Worm (Caenorhabditis elegans) whole organism, L1 larva: ENCODE measurements around the gene C36E8.4.

ENCODE experiments used
- C16A3.4 ChIP-seq: fragments of 150-350 bp; optimal IDR thresholded peaks from 2 replicates; lab custom pipeline; 2014; ENCODE audit warnings: missing biosample characterization, missing genetic modification characterization
- F16B12.6 ChIP-seq: fragments of 150-350 bp; optimal IDR thresholded peaks from 2 replicates; lab custom pipeline; 2014; ENCODE audit warnings: missing biosample characterization, missing genetic modification characterization
- Y116A8C.19 ChIP-seq: sonication (generic microtip); optimal IDR thresholded peaks from 2 replicates; lab custom pipeline; 2016; ENCODE audit warnings: missing compliant biosample characterization, missing genetic modification characterization, borderline replicate concordance
- aly-2 ChIP-seq: fragments of 150-350 bp; optimal IDR thresholded peaks from 2 replicates; lab custom pipeline; 2014; ENCODE audit warnings: missing biosample characterization, missing genetic modification characterization
- ama-1 ChIP-seq: fragments of 150-350 bp; optimal IDR thresholded peaks from 2 replicates; lab custom pipeline; 2014
- ceh-63 ChIP-seq: fragments of 200-800 bp; sonication (Bioruptor generic); optimal IDR thresholded peaks from 2 replicates; lab custom pipeline; 2018; ENCODE audit warnings: mild to moderate bottlenecking, missing genetic modification characterization, missing compliant biosample characterization
- ceh-8 ChIP-seq: fragments of 200-800 bp; sonication (Bioruptor generic); optimal IDR thresholded peaks from 2 replicates; lab custom pipeline; 2018; ENCODE audit warnings: mild to moderate bottlenecking, missing genetic modification characterization, moderate library complexity, missing compliant biosample characterization
- ceh-82 ChIP-seq, 3 experiments: fragments of 150-350 bp in 1 of 3; sonication (generic microtip) in 2 of 3; optimal IDR thresholded peaks; 2 replicates each; lab custom pipeline; 2014 to 2017; ENCODE audit warnings: missing biosample characterization in 3 of 3, missing genetic modification characterization in 3 of 3
- ceh-88 ChIP-seq: fragments of 200-800 bp; sonication (Bioruptor generic); IDR thresholded peaks from 2 replicates; pipeline ENCODE4 v1.3.6; 2022; ENCODE audit warnings: missing genetic modification characterization, missing compliant biosample characterization
- ceh-90 ChIP-seq: sonication (generic microtip); optimal IDR thresholded peaks from 2 replicates; lab custom pipeline; 2016; ENCODE audit warnings: missing genetic modification characterization, missing compliant biosample characterization
- ces-1 ChIP-seq: fragments of 150-350 bp; optimal IDR thresholded peaks from 2 replicates; lab custom pipeline; 2014; ENCODE audit warnings: missing biosample characterization, missing genetic modification reagents, missing genetic modification characterization
- dsc-1 ChIP-seq: sonication (generic microtip); optimal IDR thresholded peaks from 2 replicates; lab custom pipeline; 2016; ENCODE audit warnings: mild to moderate bottlenecking, missing genetic modification characterization, missing compliant biosample characterization
- efl-1 ChIP-seq, 4 experiments: fragments of 150-350 bp; optimal IDR thresholded peaks in 3 of 4; peaks in 1 of 4; 1 replicate in 1 of 4; 2 replicates in 3 of 4; lab custom pipeline; 2014; ENCODE audit warnings: missing biosample characterization in 2 of 4, missing genetic modification characterization in 2 of 4, missing genetic modification reagents in 2 of 4
- efl-3 ChIP-seq: fragments of 200-800 bp; sonication (Bioruptor generic); optimal IDR thresholded peaks from 2 replicates; lab custom pipeline; 2018; ENCODE audit warnings: mild to moderate bottlenecking, missing genetic modification characterization, missing compliant biosample characterization
- egl-13 ChIP-seq: sonication (generic microtip); optimal IDR thresholded peaks from 2 replicates; lab custom pipeline; 2016; ENCODE audit warnings: missing genotype, missing genetic modification reagents, missing genetic modification characterization, missing compliant biosample characterization
- egl-27 ChIP-seq, 2 experiments: fragments of 150-350 bp in 1 of 2; sonication (generic microtip); optimal IDR thresholded peaks; 3 replicates each; lab custom pipeline; 2017 to 2018; ENCODE audit warnings: missing biosample characterization in 2 of 2, missing genetic modification characterization in 2 of 2, missing genetic modification reagents in 2 of 2
- elt-2 ChIP-seq: sonication (generic microtip); optimal IDR thresholded peaks from 2 replicates; lab custom pipeline; 2016; ENCODE audit warnings: missing genetic modification characterization, mild to moderate bottlenecking, inconsistent platforms, missing compliant biosample characterization, missing genetic modification reagents
- elt-3 ChIP-seq, 6 experiments: fragments of 150-350 bp in 1 of 6; sonication (generic microtip); optimal IDR thresholded peaks; 2 replicates each; lab custom pipeline; 2017 to 2018; ENCODE audit warnings: missing biosample characterization in 6 of 6, missing genetic modification characterization in 6 of 6, inconsistent platforms in 1 of 6
- fkh-4 ChIP-seq: sonication (generic microtip); optimal IDR thresholded peaks from 2 replicates; lab custom pipeline; 2016; ENCODE audit warnings: missing compliant biosample characterization, missing genetic modification characterization, borderline replicate concordance
- fkh-8 ChIP-seq: sonication (generic microtip); optimal IDR thresholded peaks from 2 replicates; lab custom pipeline; 2016; ENCODE audit warnings: mild to moderate bottlenecking, missing genetic modification characterization, missing compliant biosample characterization
- hlh-4 ChIP-seq: sonication (generic microtip); optimal IDR thresholded peaks from 2 replicates; lab custom pipeline; 2016; ENCODE audit warnings: mild to moderate bottlenecking, missing genetic modification characterization, missing compliant biosample characterization
- lin-13 ChIP-seq: fragments of 150-350 bp; optimal IDR thresholded peaks from 2 replicates; lab custom pipeline; 2014; ENCODE audit warnings: missing biosample characterization, missing genetic modification reagents, missing genetic modification characterization
- lin-14 ChIP-seq: fragments of 200-800 bp; sonication (Bioruptor generic); optimal IDR thresholded peaks from 2 replicates; lab custom pipeline; 2018; ENCODE audit warnings: mild to moderate bottlenecking, missing genetic modification characterization, moderate library complexity, missing compliant biosample characterization
- lin-15B ChIP-seq: fragments of 150-350 bp; sonication (generic microtip); optimal IDR thresholded peaks from 3 replicates; lab custom pipeline; 2014; ENCODE audit warnings: missing biosample characterization, missing genetic modification characterization
- lin-35 ChIP-seq, 2 experiments: fragments of 150-350 bp; optimal IDR thresholded peaks; 2 replicates each; lab custom pipeline; 2014; ENCODE audit warnings: missing biosample characterization in 2 of 2, missing genetic modification characterization in 2 of 2, missing genetic modification reagents in 2 of 2
- lin-39 ChIP-seq: fragments of 150-350 bp; optimal IDR thresholded peaks from 2 replicates; lab custom pipeline; 2014; ENCODE audit warnings: missing biosample characterization, missing genetic modification reagents, missing genetic modification characterization
- lsy-2 ChIP-seq, 2 experiments: fragments of 150-350 bp; optimal IDR thresholded peaks; 2 replicates each; lab custom pipeline; 2014; ENCODE audit warnings: missing biosample characterization in 2 of 2, missing genetic modification characterization in 2 of 2
- mdl-1 ChIP-seq, 2 experiments: fragments of 150-350 bp; optimal IDR thresholded peaks; 2 replicates each; lab custom pipeline; 2014 to 2017; ENCODE audit warnings: missing biosample characterization in 2 of 2, missing genetic modification characterization in 2 of 2, inconsistent platforms in 1 of 2
- nhr-237 ChIP-seq: fragments of 150-350 bp; optimal IDR thresholded peaks from 2 replicates; lab custom pipeline; 2014; ENCODE audit warnings: missing biosample characterization, missing genetic modification characterization
- nhr-47 ChIP-seq: sonication (generic microtip); optimal IDR thresholded peaks from 2 replicates; lab custom pipeline; 2016; ENCODE audit warnings: mild to moderate bottlenecking, missing genetic modification characterization, moderate library complexity, missing compliant biosample characterization
- nhr-71 ChIP-seq: sonication (generic microtip); optimal IDR thresholded peaks from 2 replicates; lab custom pipeline; 2016; ENCODE audit warnings: mild to moderate bottlenecking, missing genetic modification characterization, moderate library complexity, missing compliant biosample characterization
- nhr-77 ChIP-seq: fragments of 150-350 bp; optimal IDR thresholded peaks from 2 replicates; lab custom pipeline; 2014; ENCODE audit warnings: missing biosample characterization, missing genetic modification characterization
- nhr-90 ChIP-seq: sonication (generic microtip); optimal IDR thresholded peaks from 2 replicates; lab custom pipeline; 2016; ENCODE audit warnings: mild to moderate bottlenecking, missing genetic modification characterization, missing compliant biosample characterization; ENCODE audit not compliant: poor library complexity
- pag-3 ChIP-seq: sonication (generic microtip); optimal IDR thresholded peaks from 2 replicates; lab custom pipeline; 2017; ENCODE audit warnings: missing genetic modification characterization, mild to moderate bottlenecking, missing compliant biosample characterization, antibody characterized with exemption, borderline replicate concordance; ENCODE audit not compliant: insufficient read depth
- pax-3 ChIP-seq: fragments of 200-800 bp; sonication (Bioruptor generic); optimal IDR thresholded peaks from 2 replicates; lab custom pipeline; 2018; ENCODE audit warnings: mild to moderate bottlenecking, missing genetic modification characterization, moderate library complexity, missing compliant biosample characterization
- pqm-1 ChIP-seq: sonication (generic microtip); optimal IDR thresholded peaks from 3 replicates; lab custom pipeline; 2017; ENCODE audit warnings: missing biosample characterization, missing genetic modification characterization
- rnt-1 ChIP-seq: sonication (generic microtip); optimal IDR thresholded peaks from 2 replicates; lab custom pipeline; 2016; ENCODE audit warnings: mild to moderate bottlenecking, missing genetic modification characterization, moderate library complexity, missing compliant biosample characterization
- skn-1 ChIP-seq: fragments of 150-350 bp; optimal IDR thresholded peaks from 2 replicates; lab custom pipeline; 2014; ENCODE audit warnings: missing biosample characterization, missing genetic modification characterization
- sup-37 ChIP-seq: fragments of 200-800 bp; sonication (Bioruptor generic); optimal IDR thresholded peaks from 2 replicates; lab custom pipeline; 2018; ENCODE audit warnings: mild to moderate bottlenecking, missing genetic modification characterization, missing compliant biosample characterization
- tlp-1 ChIP-seq: fragments of 150-350 bp; optimal IDR thresholded peaks from 2 replicates; lab custom pipeline; 2014; ENCODE audit warnings: missing biosample characterization, missing genetic modification characterization
- unc-130 ChIP-seq: fragments of 150-350 bp; optimal IDR thresholded peaks from 2 replicates; lab custom pipeline; 2017; ENCODE audit warnings: missing biosample characterization, missing genetic modification characterization, inconsistent platforms
- unc-30 ChIP-seq: sonication (generic microtip); optimal IDR thresholded peaks from 2 replicates; lab custom pipeline; 2017; ENCODE audit warnings: missing biosample characterization, missing genetic modification characterization
- unc-98 ChIP-seq: fragments of 200-800 bp; sonication (Bioruptor generic); IDR thresholded peaks from 2 replicates; pipeline ENCODE4 v1.3.6; 2022; ENCODE audit warnings: missing genetic modification characterization, missing compliant biosample characterization
- vab-15 ChIP-seq: sonication (generic microtip); optimal IDR thresholded peaks from 2 replicates; lab custom pipeline; 2017; ENCODE audit warnings: missing genotype, mild to moderate bottlenecking, missing genetic modification characterization, missing compliant biosample characterization
- zag-1 ChIP-seq: fragments of 150-350 bp; optimal IDR thresholded peaks from 2 replicates; lab custom pipeline; 2014; ENCODE audit warnings: missing biosample characterization, missing genetic modification characterization

The C36E8.4 gene

ce11 chrIII:4018591-4019580, 6.8 kb downstream of the C36E8.4 start (continued):
- TF ChIP-seq ceh-8 (GFP tag; lab: Kevin White, UChicago) (no peak), hlh-4 (tag; lab: Kevin White, UChicago) (no peak), rnt-1 (tag; lab: Kevin White, UChicago) (peak; percentile 38), nhr-90 (tag; lab: Kevin White, UChicago) (no peak), unc-30 (tag; lab: Kevin White, UChicago) (no peak), unc-130 (tag; lab: Kevin White, UChicago) (peak; percentile 5), fkh-4 (no peak), ceh-88 (GFP tag; lab: Robert Waterston, UW) (no peak), pax-3 (tag; lab: Kevin White, UChicago) (no peak), unc-98 (GFP tag; lab: Robert Waterston, UW) (no peak), ama-1 (lab: Kevin White, UChicago) (no peak), lin-39 (tag; lab: Kevin White, UChicago) (no peak), nhr-77 (tag; lab: Kevin White, UChicago) (no peak), lin-14 (GFP tag; lab: Kevin White, UChicago) (peak; percentile 93), ceh-90 (tag; lab: Kevin White, UChicago) (no peak), skn-1 (tag; lab: Kevin White, UChicago) (no peak), nhr-71 (peak; percentile 11), ceh-82 (tag; optimal IDR thresholded peaks at IDR 0.05; lab: Kevin White, UChicago) (peak in 1 of 3 experiments; percentile 19), Y116A8C.19 (tag; lab: Kevin White, UChicago) (no peak), ceh-63 (GFP tag; lab: Kevin White, UChicago) (no peak), lin-35 (GFP tag; optimal IDR thresholded peaks at IDR 0.05; lab: Kevin White, UChicago) (peak in 1 of 2 experiments; percentile 2), elt-3 (tag; optimal IDR thresholded peaks at IDR 0.05; lab: Kevin White, UChicago) (no peak), nhr-237 (tag; lab: Kevin White, UChicago) (no peak), efl-3 (no peak), efl-1 (optimal IDR thresholded peaks at IDR 0.05; lab: Kevin White, UChicago) (peak in 1 of 2 experiments; percentile 20), efl-1 (GFP tag; optimal IDR thresholded peaks at IDR 0.05 in 1 of 2; lab: Kevin White, UChicago) (peak; percentile 13 to 62), vab-15 (tag; lab: Kevin White, UChicago) (no peak), elt-2 (tag; lab: Kevin White, UChicago) (peak; percentile 22), sup-37 (GFP tag; lab: Kevin White, UChicago) (no peak), pag-3 (tag; lab: Kevin White, UChicago) (no peak)
- TF ChIP-seq, all 84 proteins: peak for 19

DNA sequence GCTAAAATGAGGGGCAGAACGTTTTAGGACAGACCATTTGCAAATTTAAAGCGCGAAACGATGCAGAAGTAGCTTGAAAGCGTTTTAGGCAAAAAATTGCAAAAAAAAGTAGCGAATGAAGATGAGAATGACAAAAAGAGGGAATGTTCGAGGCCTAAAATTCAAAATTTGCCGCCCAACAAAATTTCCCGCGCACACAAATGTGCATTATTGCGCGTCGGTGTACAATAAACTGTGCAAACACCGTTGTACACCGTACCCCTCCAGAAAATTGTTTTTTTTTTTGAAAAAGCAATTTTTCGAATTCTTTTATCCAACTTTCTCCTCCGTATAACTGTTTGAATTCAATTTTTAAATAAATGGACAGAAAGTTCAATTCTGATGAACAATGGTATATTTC, 7.7 kb downstream of the C36E8.4 start, which contains the start of gene snpc-3.4:
Gene snpc-3.4, plus strand, starts transcription at position 237 of the 400 bp plus-strand sequence.
- peak; percentile 57 for TF ChIP-seq fkh-8 (tag; lab: Kevin White, UChicago)
- peak; percentile 81 for TF ChIP-seq C16A3.4 (tag; lab: Kevin White, UChicago)
- no peak for TF ChIP-seq ces-1 (GFP tag; lab: Kevin White, UChicago)
- TF ChIP-seq F16B12.6 (tag; lab: Kevin White, UChicago), result peak; percentile 96
- TF ChIP-seq dsc-1, result no peak
- TF ChIP-seq ceh-88 (GFP tag; lab: Robert Waterston, UW), result no peak
- peak; percentile 46 for TF ChIP-seq lin-13 (GFP tag; lab: Kevin White, UChicago)
- no peak for TF ChIP-seq egl-13 (tag; lab: Kevin White, UChicago)
- no peak for TF ChIP-seq pqm-1 (tag; lab: Kevin White, UChicago)
- peak; percentile 43 for TF ChIP-seq nhr-90 (tag; lab: Kevin White, UChicago)
- no peak for TF ChIP-seq pag-3 (tag; lab: Kevin White, UChicago)
- TF ChIP-seq unc-30 (tag; lab: Kevin White, UChicago), result no peak
- peak; percentile 77 for TF ChIP-seq nhr-47 (tag; lab: Kevin White, UChicago)
- no peak for TF ChIP-seq nhr-237 (tag; lab: Kevin White, UChicago)
- no peak for TF ChIP-seq sup-37 (GFP tag; lab: Kevin White, UChicago)
- TF ChIP-seq mdl-1 (tag; optimal IDR thresholded peaks at IDR 0.05; lab: Kevin White, UChicago), result peak in 1 of 2 experiments; percentile 57
- peak; percentile 34 for TF ChIP-seq unc-130 (tag; lab: Kevin White, UChicago)
- no peak for TF ChIP-seq pax-3 (tag; lab: Kevin White, UChicago)
- no peak for TF ChIP-seq egl-27 (tag; optimal IDR thresholded peaks at IDR 0.05; lab: Kevin White, UChicago)
- TF ChIP-seq nhr-71, result peak; percentile 75
- no peak for TF ChIP-seq fkh-4
- TF ChIP-seq aly-2 (tag; lab: Kevin White, UChicago), result peak; percentile 53
- peak; percentile 62 for TF ChIP-seq lin-15B
- TF ChIP-seq tlp-1, result no peak
- peak; percentile 98 to 99 for TF ChIP-seq lsy-2 (tag; optimal IDR thresholded peaks at IDR 0.05; lab: Kevin White, UChicago)
- TF ChIP-seq ceh-82 (tag; optimal IDR thresholded peaks at IDR 0.05; lab: Kevin White, UChicago), result peak in 2 of 3 experiments; percentile 66 to 82
- TF ChIP-seq zag-1 (tag; lab: Kevin White, UChicago), result no peak
- TF ChIP-seq hlh-4 (tag; lab: Kevin White, UChicago), result no peak
- TF ChIP-seq ceh-90 (tag; lab: Kevin White, UChicago), result no peak
